Worm (Caenorhabditis elegans) whole organism, young adult: ENCODE data around the gene C55A6.11.

Experiments
- F23B12.7 ChIP-seq: sonication (generic microtip); optimal IDR thresholded peaks from 2 replicates; lab custom pipeline; 2017; ENCODE audit warnings: missing genetic modification characterization, mild to moderate bottlenecking, missing compliant biosample characterization, antibody characterized with exemption, moderate library complexity; ENCODE audit not compliant: insufficient read depth
- K12H6.12 ChIP-seq: fragments of 200-800 bp; sonication (Bioruptor generic); optimal IDR thresholded peaks from 2 replicates; lab custom pipeline; 2018; ENCODE audit warnings: mild to moderate bottlenecking, missing genetic modification characterization, missing compliant biosample characterization
- ama-1 ChIP-seq, 3 experiments: fragments of 150-350 bp in 1 of 3; sonication (generic microtip) in 2 of 3; optimal IDR thresholded peaks; 2 replicates each; lab custom pipeline; 2014 to 2018; ENCODE audit warnings: missing biosample characterization in 2 of 3, missing genetic modification characterization in 2 of 3, missing genetic modification reagents in 2 of 3
- chd-7 ChIP-seq: sonication (generic microtip); optimal IDR thresholded peaks from 2 replicates; lab custom pipeline; 2016; ENCODE audit warnings: mild to moderate bottlenecking, missing genetic modification characterization, moderate library complexity, missing compliant biosample characterization
- dpl-1 ChIP-seq: fragments of 150-350 bp; optimal IDR thresholded peaks from 2 replicates; lab custom pipeline; 2014; ENCODE audit warnings: missing biosample characterization, missing genetic modification reagents, missing genetic modification characterization
- egl-44 ChIP-seq: fragments of 200-800 bp; sonication (Bioruptor generic); IDR thresholded peaks from 2 replicates; pipeline ENCODE4 v1.3.6; 2022; ENCODE audit warnings: missing genetic modification reagents, missing genetic modification characterization, missing compliant biosample characterization
- ets-4 ChIP-seq: fragments of 200-800 bp; sonication (Bioruptor generic); optimal IDR thresholded peaks from 2 replicates; lab custom pipeline; 2018; ENCODE audit warnings: mild to moderate bottlenecking, missing genetic modification characterization, missing compliant biosample characterization
- hmg-20 ChIP-seq: fragments of 200-800 bp; sonication (Bioruptor generic); IDR thresholded peaks from 2 replicates; pipeline ENCODE4 v1.3.6; 2022; ENCODE audit warnings: missing genetic modification reagents, missing genetic modification characterization, missing compliant biosample characterization
- lsl-1 ChIP-seq: fragments of 200-800 bp; sonication (Bioruptor generic); optimal IDR thresholded peaks from 2 replicates; lab custom pipeline; 2018; ENCODE audit warnings: mild to moderate bottlenecking, missing genetic modification characterization, moderate library complexity, missing compliant biosample characterization
- madf-10 ChIP-seq: sonication (generic microtip); optimal IDR thresholded peaks from 2 replicates; lab custom pipeline; 2016; ENCODE audit warnings: mild to moderate bottlenecking, missing genetic modification characterization, missing compliant biosample characterization
- pha-4 ChIP-seq: fragments of 150-350 bp; sonication (generic microtip); optimal IDR thresholded peaks from 2 replicates; lab custom pipeline; 2014; ENCODE audit warnings: missing biosample characterization, missing genetic modification reagents, missing genetic modification characterization
- tbx-9 ChIP-seq: sonication (generic microtip); optimal IDR thresholded peaks from 2 replicates; lab custom pipeline; 2016; ENCODE audit warnings: borderline replicate concordance, missing genetic modification characterization, inconsistent platforms, missing compliant biosample characterization
- unc-62 ChIP-seq: fragments of 150-350 bp; optimal IDR thresholded peaks from 2 replicates; lab custom pipeline; 2014; ENCODE audit warnings: missing biosample characterization, missing genetic modification reagents, missing genetic modification characterization
- ztf-22 ChIP-seq: fragments of 200-800 bp; sonication (Bioruptor generic); optimal IDR thresholded peaks from 2 replicates; lab custom pipeline; 2018; ENCODE audit warnings: mild to moderate bottlenecking, missing genetic modification characterization, moderate library complexity, missing compliant biosample characterization

ce11 chrV:11479406-11479805, 40.9 kb upstream of the C55A6.11 start, which contains the start of gene T11F9.22:
- no peak for TF ChIP-seq tbx-9 (tag; lab: Kevin White, UChicago)
- no peak for TF ChIP-seq lsl-1 (GFP tag; lab: Kevin White, UChicago)
- TF ChIP-seq dpl-1 (GFP tag; lab: Kevin White, UChicago) = no peak
- TF ChIP-seq chd-7 = no peak
- no peak for TF ChIP-seq unc-62 (GFP tag; lab: Kevin White, UChicago)
- no peak for TF ChIP-seq hmg-20 (GFP tag; lab: Robert Waterston, UW)
- TF ChIP-seq ztf-22 (GFP tag; lab: Kevin White, UChicago) = no peak
- TF ChIP-seq ama-1 (optimal IDR thresholded peaks at IDR 0.05; lab: Kevin White, UChicago) = no peak
- TF ChIP-seq ama-1 (GFP tag; optimal IDR thresholded peaks at IDR 0.05; lab: Kevin White, UChicago) = no peak
- TF ChIP-seq pha-4 (tag; lab: Kevin White, UChicago) = no peak
- no peak for TF ChIP-seq ets-4 (GFP tag; lab: Kevin White, UChicago)
- TF ChIP-seq F23B12.7 (tag; lab: Kevin White, UChicago) = no peak
- TF ChIP-seq egl-44 = no peak
- no peak for TF ChIP-seq madf-10 (tag; lab: Kevin White, UChicago)
- no peak for TF ChIP-seq K12H6.12 (tag; lab: Kevin White, UChicago)
